Fruit fly (Drosophila melanogaster): ENCODE data around the gene Fum1.

The Fum1 gene

DNA sequence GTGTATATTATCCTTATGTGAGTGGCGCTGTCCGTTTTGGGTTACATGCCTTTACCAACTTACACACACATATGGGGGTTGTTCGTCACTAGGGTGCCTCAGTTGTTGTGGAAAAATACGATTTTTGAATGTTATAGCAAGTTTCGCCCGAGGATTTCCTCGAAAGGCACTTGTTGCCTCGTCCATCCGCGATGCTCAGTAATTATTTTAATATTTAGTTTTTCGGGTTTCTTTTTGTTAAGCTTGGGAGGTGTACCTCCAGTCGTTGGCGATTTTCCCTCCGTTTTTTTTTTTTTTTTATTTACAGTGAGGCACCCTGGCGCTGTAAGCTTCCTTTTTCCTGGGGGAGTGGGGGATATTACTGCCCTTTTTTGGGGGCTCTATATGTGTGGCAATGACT is 18.2 kb downstream of the Fum1 start (continued):
- TF ChIP-seq Gug (GFP tag; IDR thresholded peaks at IDR 0.05) = peak; percentile 43; the same call in 1 of the 2 replicates
- TF ChIP-seq lz (GFP tag; optimal IDR thresholded peaks at IDR 0.05) = peak; percentile 81
- peak; percentile 82 for TF ChIP-seq eg (GFP tag; IDR thresholded peaks at IDR 0.05)
- peak; percentile 35; the same call in 1 of the 2 replicates for TF ChIP-seq CG11294 (GFP tag; IDR thresholded peaks at IDR 0.05)
- peak; percentile 84 for TF ChIP-seq CG6792 (GFP tag; optimal IDR thresholded peaks at IDR 0.05)
- peak; percentile 68 for TF ChIP-seq dsx (GFP tag; optimal IDR thresholded peaks at IDR 0.05; ENCODE audit: poor library complexity, severe bottlenecking)
- peak; percentile 58 for TF ChIP-seq CG6854 (GFP tag; optimal IDR thresholded peaks at IDR 0.05)
- TF ChIP-seq CG1621 (tag; optimal IDR thresholded peaks at IDR 0.05) = peak; percentile 55
- peak; percentile 82 for TF ChIP-seq topi (GFP tag; optimal IDR thresholded peaks at IDR 0.05)
- peak; percentile 82 for TF ChIP-seq Smox (GFP tag; optimal IDR thresholded peaks at IDR 0.05)
- peak; percentile 51 for TF ChIP-seq dac (GFP tag; optimal IDR thresholded peaks at IDR 0.05)
- TF ChIP-seq CG6163 (GFP tag; IDR thresholded peaks at IDR 0.05) = peak; percentile 82
- peak; percentile 61 for TF ChIP-seq CG9139 (GFP tag; optimal IDR thresholded peaks at IDR 0.05)

DNA sequence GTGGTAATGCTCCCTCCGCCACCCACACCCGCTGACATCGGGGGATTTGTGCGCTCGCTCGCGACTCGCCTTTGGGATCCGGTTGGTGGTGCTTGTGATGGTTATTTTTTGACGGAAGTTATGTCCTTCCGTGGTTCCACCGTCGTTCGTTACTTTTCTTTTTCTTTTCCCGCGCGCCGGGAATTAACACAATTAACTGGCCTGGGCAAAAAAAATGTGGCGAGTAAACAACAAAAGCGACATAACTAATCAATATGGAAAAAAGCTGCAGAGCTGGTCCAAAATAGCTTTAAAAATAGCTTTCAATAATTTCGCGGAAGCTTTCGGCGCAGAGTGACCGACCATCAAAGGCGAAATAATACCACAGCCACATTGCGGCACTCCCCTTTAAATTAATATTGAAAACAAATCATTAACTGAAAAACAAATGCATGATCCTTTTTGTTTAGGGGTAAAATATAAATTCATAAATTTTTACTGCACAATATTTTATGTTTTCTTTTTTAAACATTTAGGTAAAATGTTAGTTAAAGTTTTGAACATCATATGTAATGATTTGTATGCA is 20.1 kb downstream of the Fum1 start, which contains the start of gene CG14440:
CG14440 (minus strand) TSS at position 320 of the 565 bp plus-strand sequence.
- TF ChIP-seq Gug (GFP tag; IDR thresholded peaks at IDR 0.05) (no peak), salr (GFP tag; optimal IDR thresholded peaks at IDR 0.05) (no peak), Eip78C (GFP tag) (peak; percentile 16), net (GFP tag; optimal IDR thresholded peaks at IDR 0.05) (no peak), CG6163 (GFP tag; IDR thresholded peaks at IDR 0.05) (no peak), CG6792 (GFP tag; optimal IDR thresholded peaks at IDR 0.05) (no peak), pdm3 (GFP tag; optimal IDR thresholded peaks at IDR 0.05) (no peak), CG4318 (GFP tag; optimal IDR thresholded peaks at IDR 0.05) (no peak), CG3032 (tag; optimal IDR thresholded peaks at IDR 0.05) (no peak), fkh (GFP tag; optimal IDR thresholded peaks at IDR 0.05) (peak; percentile 68), CG6276 (GFP tag; optimal IDR thresholded peaks at IDR 0.05) (no peak), CG15336 (GFP tag; IDR thresholded peaks at IDR 0.05) (0 out of 2 replicates have a peak, but pooled peaks have one; percentile 14), CG1621 (tag; optimal IDR thresholded peaks at IDR 0.05) (peak; percentile 40), Hr38 (GFP tag; optimal IDR thresholded peaks at IDR 0.05) (no peak), dac (GFP tag; optimal IDR thresholded peaks at IDR 0.05) (no peak), CG6854 (GFP tag; optimal IDR thresholded peaks at IDR 0.05) (peak; percentile 35), CG11902 (GFP tag; optimal IDR thresholded peaks at IDR 0.05) (no peak), vri (GFP tag; optimal IDR thresholded peaks at IDR 0.05) (peak; percentile 30), eg (GFP tag; IDR thresholded peaks at IDR 0.05) (no peak), CG6808 (GFP tag; optimal IDR thresholded peaks at IDR 0.05) (peak; percentile 15), achi (GFP tag; optimal IDR thresholded peaks at IDR 0.05) (no peak), ss (GFP tag; optimal IDR thresholded peaks at IDR 0.05) (peak; percentile 4 to 45), spab (GFP tag; optimal IDR thresholded peaks at IDR 0.05) (no peak), Blimp-1 (GFP tag; optimal IDR thresholded peaks at IDR 0.05) (no peak)

DNA sequence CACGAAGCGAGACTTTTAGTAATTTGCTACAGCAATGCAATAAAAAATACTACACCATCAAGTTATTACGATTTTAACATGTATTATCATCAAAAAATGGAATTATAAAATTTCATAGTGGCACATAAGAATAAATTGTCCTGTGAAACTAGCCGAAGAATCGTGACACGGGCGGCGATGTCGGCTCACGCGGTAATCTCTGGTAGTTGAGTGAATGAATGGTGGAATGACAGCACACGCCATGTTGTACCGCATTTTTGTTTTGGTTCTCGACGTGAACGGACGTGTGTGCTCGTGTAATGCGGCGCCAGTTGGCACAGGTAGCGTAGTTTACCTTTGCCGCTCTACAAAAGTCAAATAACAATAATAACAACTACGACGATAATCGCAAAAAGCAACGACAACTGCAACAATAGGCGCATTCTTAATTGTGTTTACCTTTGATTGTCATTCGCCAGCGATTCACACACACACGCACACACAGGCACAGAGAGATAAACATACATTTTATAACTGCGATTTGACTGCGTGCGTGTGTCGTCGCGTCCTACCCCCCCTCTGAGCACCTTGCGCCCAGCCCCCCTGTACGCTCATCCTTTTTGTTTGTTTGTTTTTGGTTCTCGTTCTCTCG is 21.1 kb downstream of the Fum1 start, which contains the start of gene CG14441:
CG14441 (plus strand) TSS at position 254 of the 631 bp plus-strand sequence.
- peak; percentile 55 for TF ChIP-seq CG6854 (GFP tag; optimal IDR thresholded peaks at IDR 0.05)
- no peak for TF ChIP-seq Hr38 (GFP tag; optimal IDR thresholded peaks at IDR 0.05)
- peak; percentile 25 for TF ChIP-seq achi (GFP tag; optimal IDR thresholded peaks at IDR 0.05)
- TF ChIP-seq eg (GFP tag; IDR thresholded peaks at IDR 0.05) = peak; percentile 32; the same call in 1 of the 3 replicates
- peak; percentile 77 for TF ChIP-seq Sox102F (GFP tag; optimal IDR thresholded peaks at IDR 0.05)
- peak; percentile 71 for TF ChIP-seq net (GFP tag; optimal IDR thresholded peaks at IDR 0.05)
- TF ChIP-seq dsx (GFP tag; optimal IDR thresholded peaks at IDR 0.05; ENCODE audit: poor library complexity, severe bottlenecking) = peak; percentile 68
- TF ChIP-seq cyc (GFP tag; optimal IDR thresholded peaks at IDR 0.05) = no peak
- TF ChIP-seq Met (GFP tag; optimal IDR thresholded peaks at IDR 0.05) = peak; percentile 69
- TF ChIP-seq fd85E (GFP tag; optimal IDR thresholded peaks at IDR 0.05) = no peak
- TF ChIP-seq spab (GFP tag; optimal IDR thresholded peaks at IDR 0.05) = no peak
- peak; percentile 93 for TF ChIP-seq Eip78C (GFP tag)
- peak; percentile 17 for TF ChIP-seq Ets21C (GFP tag; optimal IDR thresholded peaks at IDR 0.05)
- TF ChIP-seq CG6163 (GFP tag; IDR thresholded peaks at IDR 0.05) = peak; percentile 54; the same call in 1 of the 3 replicates
- peak; percentile 5 for TF ChIP-seq Hr39 (GFP tag; optimal IDR thresholded peaks at IDR 0.05)
- peak; percentile 37 for TF ChIP-seq Hr4 (GFP tag; optimal IDR thresholded peaks at IDR 0.05)
- TF ChIP-seq fkh (GFP tag; optimal IDR thresholded peaks at IDR 0.05) = peak; percentile 81
- TF ChIP-seq Smox (GFP tag; optimal IDR thresholded peaks at IDR 0.05) = peak; percentile 6
- TF ChIP-seq CG31627 (GFP tag; optimal IDR thresholded peaks at IDR 0.05) = no peak
- TF ChIP-seq ss (GFP tag; optimal IDR thresholded peaks at IDR 0.05) = peak; percentile 75 to 81
- peak; percentile 47 for TF ChIP-seq CG6792 (GFP tag; optimal IDR thresholded peaks at IDR 0.05)
- TF ChIP-seq CG10631 (GFP tag; optimal IDR thresholded peaks at IDR 0.05) = peak; percentile 6
- peak; percentile 13 for TF ChIP-seq CG7368 (GFP tag; optimal IDR thresholded peaks at IDR 0.05)
- no peak for TF ChIP-seq CG11294 (GFP tag; IDR thresholded peaks at IDR 0.05)
- peak; percentile 61 for TF ChIP-seq CG3919 (GFP tag; optimal IDR thresholded peaks at IDR 0.05)
- TF ChIP-seq svp (GFP tag) = peak; percentile 68
- TF ChIP-seq CG1621 (tag; optimal IDR thresholded peaks at IDR 0.05) = peak; percentile 18
- peak; percentile 24 for TF ChIP-seq CG32006 (GFP tag; optimal IDR thresholded peaks at IDR 0.05)
- peak; percentile 69 for TF ChIP-seq topi (GFP tag; optimal IDR thresholded peaks at IDR 0.05)
- TF ChIP-seq dac (GFP tag; optimal IDR thresholded peaks at IDR 0.05) = no peak
